Worm (Caenorhabditis elegans): ENCODE measurements around the gene F49H12.7.

- TF ChIP-seq hmbx-1 (tag; optimal IDR thresholded peaks at IDR 0.05), result no peak
- TF ChIP-seq B0310.2 (tag; optimal IDR thresholded peaks at IDR 0.05), result no peak
Measured at ce11 chrX:2040877-2041276, 24.0 kb upstream of the F49H12.7 start.

Data from whole organism, early embryonic.